Fruit fly (Drosophila melanogaster) Kc167 (cell line): ENCODE results near the gene Nepl17.

Experiments used
- Myc ChIP-seq: fragments of >200 bp; optimal IDR thresholded peaks from 2 replicates; lab custom pipeline; 2017; ENCODE audit warnings: missing external identifiers
- Sin3A ChIP-seq: fragments of >200 bp; optimal IDR thresholded peaks from 2 replicates; lab custom pipeline; 2018; ENCODE audit warnings: missing external identifiers
- h ChIP-seq: fragments of >200 bp; optimal IDR thresholded peaks from 3 replicates; lab custom pipeline; 2018; ENCODE audit warnings: missing external identifiers
- insv ChIP-seq: fragments of >200 bp; optimal IDR thresholded peaks from 3 replicates; lab custom pipeline; 2018; ENCODE audit warnings: missing external identifiers
- psq ChIP-seq: fragments of >200 bp; optimal IDR thresholded peaks from 2 replicates; lab custom pipeline; 2017; ENCODE audit warnings: missing external identifiers
- ttk ChIP-seq: sonication (Bioruptor generic); optimal IDR thresholded peaks from 2 replicates; lab custom pipeline; 2017; ENCODE audit warnings: missing external identifiers

Gene Nepl17

DNA sequence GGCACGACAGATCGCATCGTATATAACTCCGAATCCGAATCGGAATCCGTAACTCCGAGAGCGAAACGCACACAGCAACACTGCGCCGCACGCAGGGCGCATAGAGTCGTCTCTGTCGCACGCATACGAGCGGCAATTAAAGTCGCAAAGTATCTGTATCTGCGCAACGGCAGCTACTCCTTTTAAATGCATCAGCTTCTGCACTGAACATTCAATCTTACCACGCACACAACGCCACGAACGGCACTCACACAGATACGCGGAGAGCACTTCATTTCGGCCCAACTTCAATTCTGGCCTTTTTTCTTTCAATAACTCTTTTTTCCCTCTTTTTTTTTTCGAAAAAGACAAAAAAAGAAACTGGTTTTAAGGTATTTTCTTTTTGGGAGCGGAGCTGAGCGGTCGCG lies 14.5 kb upstream of the Nepl17 start:
- no peak for TF ChIP-seq Myc (lab: Kevin White, UChicago)
- TF ChIP-seq insv: no peak
- no peak for TF ChIP-seq psq
- TF ChIP-seq h (lab: Kevin White, UChicago): no peak
- TF ChIP-seq Sin3A: no peak
- no peak for TF ChIP-seq ttk (lab: Kevin White, UChicago)

DNA sequence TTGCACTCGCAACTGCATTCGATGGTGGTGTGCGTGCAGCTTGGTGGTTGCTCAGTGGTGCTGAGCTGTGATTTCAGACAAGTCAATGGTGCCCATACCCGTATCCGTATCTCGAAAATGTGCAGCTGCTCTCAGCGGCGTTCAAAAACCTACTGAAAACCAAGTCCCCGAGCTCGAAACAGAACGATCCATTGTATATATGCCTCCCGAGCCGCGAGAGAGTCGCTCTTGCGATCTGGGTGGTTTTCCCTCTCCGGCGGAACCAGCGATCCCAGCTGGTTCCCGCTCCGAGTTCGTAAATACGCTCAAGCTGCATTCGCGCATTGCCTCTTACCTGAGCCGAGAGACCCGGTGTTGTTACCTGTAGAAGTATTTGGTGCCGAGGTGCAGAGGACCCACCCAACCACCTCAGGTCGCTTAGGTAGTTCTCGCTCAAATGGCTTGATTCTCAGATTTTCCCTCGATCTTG lies 13.6 kb upstream of the Nepl17 start, which contains the start of gene Inx3:
TSS of gene Inx3 (minus strand) at position 440 of the 469 bp plus-strand sequence.
- TF ChIP-seq insv: no peak
- no peak for TF ChIP-seq psq
- no peak for TF ChIP-seq h (lab: Kevin White, UChicago)
- TF ChIP-seq Myc (lab: Kevin White, UChicago): no peak
- no peak for TF ChIP-seq Sin3A
- no peak for TF ChIP-seq ttk (lab: Kevin White, UChicago)

DNA sequence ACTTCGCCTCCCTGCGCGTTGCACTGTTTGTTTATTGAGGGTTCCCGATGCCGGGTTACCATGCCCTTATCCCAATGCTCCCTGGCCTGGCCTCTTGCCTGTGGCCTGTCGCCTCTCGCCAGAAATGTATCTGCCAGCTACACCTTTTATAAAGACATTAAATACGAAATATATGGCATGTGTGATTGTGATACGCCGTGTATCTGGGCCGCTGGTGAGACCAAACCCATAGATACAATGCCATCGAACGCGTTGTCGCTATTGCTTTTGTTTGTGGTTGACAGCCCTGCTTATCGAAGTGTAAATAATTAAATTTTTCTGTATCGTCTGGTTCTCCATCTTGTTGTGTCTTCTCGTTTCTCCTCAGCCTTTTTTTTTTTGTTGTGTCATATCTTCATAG lies 12.1 kb upstream of the Nepl17 start:
- no peak for TF ChIP-seq Myc (lab: Kevin White, UChicago)
- no peak for TF ChIP-seq Sin3A
- TF ChIP-seq h (lab: Kevin White, UChicago): no peak
- TF ChIP-seq insv: no peak
- TF ChIP-seq psq: no peak
- TF ChIP-seq ttk (lab: Kevin White, UChicago): no peak

DNA sequence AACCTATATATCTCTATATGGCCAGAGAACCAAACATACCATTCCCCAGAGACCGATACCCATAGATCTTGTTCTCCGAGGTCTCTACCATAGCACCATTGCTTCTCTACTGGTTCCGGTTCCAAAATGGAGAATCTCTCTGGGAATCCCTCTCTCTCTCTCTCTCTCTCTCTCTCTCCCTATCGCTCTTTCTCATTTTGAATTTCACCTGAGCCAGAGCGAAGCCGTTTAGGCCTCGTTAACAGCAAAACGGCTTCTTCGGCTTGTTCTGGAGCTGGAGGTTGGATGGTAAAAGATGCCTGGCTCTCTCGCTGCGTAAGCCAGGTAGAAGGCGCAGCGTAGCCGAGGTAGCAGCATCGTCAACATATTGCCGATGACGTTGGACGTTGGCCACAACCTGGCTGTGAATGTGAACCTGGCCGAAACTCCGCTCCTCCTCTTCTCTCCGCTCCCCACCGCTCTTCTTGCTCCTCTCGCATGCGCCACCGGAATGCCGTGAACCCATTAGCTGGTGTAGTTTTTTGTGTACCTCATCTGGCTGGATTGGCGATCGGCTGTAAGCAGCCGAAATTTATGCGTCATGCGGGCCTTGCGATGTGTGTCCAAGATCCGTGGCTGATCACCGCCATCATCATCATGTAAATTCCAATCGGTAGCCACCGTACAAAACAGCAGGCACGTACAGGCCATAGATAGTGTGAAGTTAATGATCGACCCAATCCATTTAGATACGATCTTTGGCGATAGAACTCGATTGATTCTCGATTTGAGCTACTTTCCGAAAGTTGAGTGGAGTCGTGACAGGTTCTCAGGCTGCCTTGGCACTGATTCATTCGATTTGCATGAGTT lies 11.2 kb upstream of the Nepl17 start:
- TF ChIP-seq psq (no peak), ttk (lab: Kevin White, UChicago) (no peak), h (lab: Kevin White, UChicago) (no peak), insv (no peak), Myc (lab: Kevin White, UChicago) (no peak), Sin3A (no peak)

DNA sequence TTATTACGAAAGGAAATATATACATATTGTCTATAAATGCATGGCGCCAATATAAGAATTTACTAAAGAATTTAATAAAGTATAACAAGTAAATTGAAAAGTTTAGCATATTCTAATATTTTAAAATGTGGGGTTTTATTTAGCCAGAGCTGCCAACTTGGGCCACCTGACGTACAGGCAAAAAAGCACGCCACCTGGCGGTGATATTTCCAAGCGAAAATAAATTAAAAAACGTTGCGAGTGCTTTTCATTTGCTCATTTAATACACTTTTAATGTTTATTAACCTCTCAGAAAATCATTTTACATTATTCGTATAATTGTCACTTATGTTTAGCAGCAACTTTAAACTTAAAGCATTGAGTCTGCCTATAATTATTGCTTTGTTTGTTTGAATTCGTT lies 2.3 kb upstream of the Nepl17 start:
- TF ChIP-seq ttk (lab: Kevin White, UChicago): no peak
- no peak for TF ChIP-seq Myc (lab: Kevin White, UChicago)
- no peak for TF ChIP-seq psq
- no peak for TF ChIP-seq Sin3A
- TF ChIP-seq insv: no peak
- TF ChIP-seq h (lab: Kevin White, UChicago): no peak

DNA sequence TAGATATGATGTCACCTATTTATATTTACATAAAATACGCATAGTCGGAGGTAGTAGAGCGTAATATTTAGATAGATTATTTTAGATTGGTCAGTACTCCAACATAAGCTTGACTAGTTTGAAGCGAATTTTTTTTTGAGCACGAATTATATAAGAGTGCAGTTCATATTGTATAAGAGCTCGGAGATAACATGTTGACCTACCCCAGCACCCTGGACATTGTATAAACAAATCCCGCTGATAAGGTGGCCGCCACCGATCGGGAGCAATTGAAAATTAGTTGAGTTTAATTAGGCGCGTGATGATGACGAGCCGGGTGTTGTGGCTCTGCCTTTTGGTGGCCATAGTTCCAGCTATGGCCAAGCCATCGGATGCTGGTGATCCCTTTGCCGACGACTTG lies 2.6 kb downstream of the Nepl17 start, which contains the start of gene Nepl18:
TSS of gene Nepl18 (plus strand) at position 277 of the 400 bp plus-strand sequence.
- no peak for TF ChIP-seq ttk (lab: Kevin White, UChicago)
- no peak for TF ChIP-seq insv
- TF ChIP-seq psq: no peak

DNA sequence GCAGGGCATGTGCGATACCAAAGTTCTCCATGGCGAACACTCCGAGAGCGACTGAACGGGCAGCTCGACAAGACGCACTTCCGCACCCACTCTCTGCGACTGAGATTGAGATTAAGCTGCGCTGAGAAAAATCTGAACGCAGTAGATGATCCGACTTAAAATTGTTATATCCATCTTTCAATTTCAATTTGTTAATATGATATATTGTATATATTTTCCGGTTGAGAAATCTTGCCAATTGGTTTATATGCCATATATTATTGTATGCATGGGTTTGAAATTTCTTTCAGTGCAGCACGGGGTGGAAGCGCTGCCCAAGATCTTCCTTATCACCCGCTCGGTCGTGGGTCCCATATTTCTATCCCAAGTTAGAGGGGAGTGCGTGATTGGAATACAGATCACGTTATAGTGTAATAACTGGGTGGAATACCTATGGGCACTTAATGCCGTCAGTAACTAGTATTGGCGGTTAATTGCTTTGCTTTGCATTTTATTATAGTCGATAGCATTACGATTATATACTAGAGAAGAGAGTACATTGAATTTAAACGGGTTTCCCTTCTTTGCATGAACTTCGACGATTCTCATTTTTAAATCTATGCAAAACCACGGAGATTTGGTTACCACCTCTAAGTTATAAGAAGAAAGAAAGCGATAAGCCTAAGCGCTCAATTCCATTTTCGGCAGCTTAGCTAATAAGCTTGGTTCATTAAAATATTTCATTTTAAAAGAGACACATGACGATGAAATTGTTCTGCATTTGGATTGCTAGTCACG lies 7.5 kb downstream of the Nepl17 start, which contains the start of the genes Nepl19 and Nepl20:
TSS of gene Nepl19 (minus strand) at position 57 of the 777 bp plus-strand sequence.
TSS of gene Nepl20 (plus strand) at position 727 of the 777 bp plus-strand sequence.
- TF ChIP-seq insv (no peak), ttk (lab: Kevin White, UChicago) (no peak), Myc (lab: Kevin White, UChicago) (no peak), Sin3A (no peak), h (lab: Kevin White, UChicago) (no peak), psq (no peak)

DNA sequence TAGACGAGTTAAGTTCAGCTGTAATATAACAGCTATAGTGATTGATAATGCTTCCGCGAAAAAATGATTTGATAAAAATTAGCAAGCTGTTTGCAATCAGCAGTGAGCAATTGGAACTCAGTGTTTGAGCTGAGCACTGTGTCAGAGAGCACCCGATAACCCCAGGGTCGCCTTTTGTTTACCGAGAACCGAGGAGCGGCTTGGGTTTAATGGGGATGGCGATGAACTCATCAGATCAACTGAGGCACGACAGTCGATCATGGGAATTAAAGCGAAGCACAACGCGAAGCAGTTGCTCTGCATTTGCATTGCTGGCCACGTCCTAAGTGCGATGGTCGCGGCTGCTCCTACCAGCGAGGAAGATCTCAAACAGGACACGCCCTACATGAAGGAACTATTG lies 10.7 kb downstream of the Nepl17 start, which contains the start of gene Nepl21:
TSS of gene Nepl21 (plus strand) at position 260 of the 400 bp plus-strand sequence.
- TF ChIP-seq h (lab: Kevin White, UChicago) (no peak), insv (no peak), ttk (lab: Kevin White, UChicago) (no peak), Myc (lab: Kevin White, UChicago) (no peak), Sin3A (no peak), psq (no peak)

DNA sequence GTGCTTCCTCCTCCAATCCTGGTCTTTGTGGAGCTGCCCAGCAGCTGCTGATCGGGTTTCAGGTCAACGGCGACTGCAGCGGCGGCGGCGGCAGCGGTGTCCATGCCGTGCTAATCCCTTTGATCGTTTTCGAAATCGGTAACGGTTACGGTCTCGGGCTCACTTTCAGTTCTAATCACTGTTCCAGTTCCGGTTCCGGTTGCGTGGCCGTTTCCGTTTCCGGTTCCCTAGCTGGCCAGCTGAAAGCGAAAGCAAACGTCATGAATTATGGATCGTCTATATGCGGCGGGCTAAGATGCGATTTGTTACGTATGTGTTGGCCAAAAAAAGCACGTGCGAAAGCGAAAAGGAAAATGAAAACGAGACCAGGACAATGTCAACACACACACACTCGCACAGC lies 14.1 kb downstream of the Nepl17 start:
- TF ChIP-seq h (lab: Kevin White, UChicago) (no peak), ttk (lab: Kevin White, UChicago) (no peak), Myc (lab: Kevin White, UChicago) (no peak)

DNA sequence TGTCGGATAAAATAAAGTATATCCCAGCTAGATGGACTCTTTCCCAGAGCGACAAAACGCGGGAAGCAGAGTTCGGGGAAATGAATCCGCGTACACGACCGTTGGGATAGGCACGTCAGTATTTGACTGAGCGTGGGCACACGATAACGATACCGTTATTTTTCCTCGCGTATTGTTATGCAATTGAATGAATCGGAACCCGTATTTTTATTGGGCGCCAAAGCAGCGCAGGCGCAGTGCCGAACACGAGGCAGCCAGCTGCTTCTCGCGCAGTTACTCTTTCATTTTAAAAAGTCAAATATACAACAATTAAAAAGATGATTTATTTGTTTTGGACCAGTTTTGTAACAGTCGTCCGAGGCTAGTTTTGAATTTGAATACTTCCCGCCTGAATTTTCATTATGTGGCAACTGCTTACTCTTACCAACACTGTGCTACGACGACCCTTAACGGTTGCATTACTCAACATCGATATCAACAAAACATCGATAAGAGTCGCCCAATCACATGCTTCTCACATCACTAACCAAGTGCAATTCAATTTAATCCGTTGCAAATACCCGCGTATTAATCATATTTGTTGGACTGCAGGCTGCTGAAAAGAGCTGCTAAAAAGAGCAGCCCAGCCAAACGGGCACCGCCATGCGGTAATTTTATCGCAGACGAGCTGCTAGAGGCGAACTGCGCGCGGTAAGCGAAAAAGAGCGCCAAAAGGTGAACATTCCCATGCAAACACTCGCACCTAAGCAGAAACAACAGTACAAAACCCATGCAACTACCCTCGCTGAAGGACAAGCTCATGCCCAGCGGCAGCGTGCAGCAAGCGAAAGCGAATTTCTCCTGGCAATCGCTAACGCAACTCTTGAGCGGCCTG lies 15.1 kb downstream of the Nepl17 start, which contains the start of the genes CG33203 and Doa:
TSS of gene CG33203 (minus strand) at position 151 of the 874 bp plus-strand sequence.
TSS of gene Doa (plus strand) at position 515 of the 874 bp plus-strand sequence.
- TF ChIP-seq h (lab: Kevin White, UChicago): no peak
- TF ChIP-seq Myc (lab: Kevin White, UChicago): no peak
- no peak for TF ChIP-seq Sin3A
- no peak for TF ChIP-seq ttk (lab: Kevin White, UChicago)
- no peak for TF ChIP-seq insv
- TF ChIP-seq psq: no peak
